Worm (Caenorhabditis elegans) whole organism, L1 larva: Measurements from ENCODE around the gene W06A7.4.

Experiments used
- Y116A8C.19 ChIP-seq: sonication (generic microtip); optimal IDR thresholded peaks from 2 replicates; lab custom pipeline; 2016; ENCODE audit warnings: missing compliant biosample characterization, missing genetic modification characterization, borderline replicate concordance
- alr-1 ChIP-seq: fragments of 200-800 bp; sonication (Bioruptor generic); optimal IDR thresholded peaks from 2 replicates; lab custom pipeline; 2018; ENCODE audit warnings: borderline replicate concordance, mild to moderate bottlenecking, missing genetic modification characterization, missing compliant biosample characterization
- ceh-82 ChIP-seq, 3 experiments: fragments of 150-350 bp in 1 of 3; sonication (generic microtip) in 2 of 3; optimal IDR thresholded peaks; 2 replicates each; lab custom pipeline; 2014 to 2017; ENCODE audit warnings: missing biosample characterization in 3 of 3, missing genetic modification characterization in 3 of 3
- ces-1 ChIP-seq: fragments of 150-350 bp; optimal IDR thresholded peaks from 2 replicates; lab custom pipeline; 2014; ENCODE audit warnings: missing biosample characterization, missing genetic modification reagents, missing genetic modification characterization
- efl-1 ChIP-seq, 4 experiments: fragments of 150-350 bp; optimal IDR thresholded peaks in 3 of 4; peaks in 1 of 4; 1 replicate in 1 of 4; 2 replicates in 3 of 4; lab custom pipeline; 2014; ENCODE audit warnings: missing biosample characterization in 2 of 4, missing genetic modification characterization in 2 of 4, missing genetic modification reagents in 2 of 4
- elt-2 ChIP-seq: sonication (generic microtip); optimal IDR thresholded peaks from 2 replicates; lab custom pipeline; 2016; ENCODE audit warnings: missing genetic modification characterization, mild to moderate bottlenecking, inconsistent platforms, missing compliant biosample characterization, missing genetic modification reagents
- elt-3 ChIP-seq, 6 experiments: fragments of 150-350 bp in 1 of 6; sonication (generic microtip); optimal IDR thresholded peaks; 2 replicates each; lab custom pipeline; 2017 to 2018; ENCODE audit warnings: missing biosample characterization in 6 of 6, missing genetic modification characterization in 6 of 6, inconsistent platforms in 1 of 6
- ets-5 ChIP-seq: fragments of 200-800 bp; sonication (Bioruptor generic); IDR thresholded peaks from 2 replicates; pipeline ENCODE4 v1.3.6; 2022; ENCODE audit warnings: missing genetic modification characterization, missing compliant biosample characterization
- fkh-4 ChIP-seq: sonication (generic microtip); optimal IDR thresholded peaks from 2 replicates; lab custom pipeline; 2016; ENCODE audit warnings: missing compliant biosample characterization, missing genetic modification characterization, borderline replicate concordance
- fkh-8 ChIP-seq: sonication (generic microtip); optimal IDR thresholded peaks from 2 replicates; lab custom pipeline; 2016; ENCODE audit warnings: mild to moderate bottlenecking, missing genetic modification characterization, missing compliant biosample characterization
- hpl-2 ChIP-seq: fragments of 150-350 bp; optimal IDR thresholded peaks from 2 replicates; lab custom pipeline; 2014; ENCODE audit warnings: missing biosample characterization, missing genetic modification reagents, missing genetic modification characterization
- irx-1 ChIP-seq: sonication (generic microtip); optimal IDR thresholded peaks from 2 replicates; lab custom pipeline; 2016; ENCODE audit warnings: missing genetic modification characterization, missing compliant biosample characterization
- isw-1 ChIP-seq: fragments of 200-800 bp; sonication (Bioruptor generic); IDR thresholded peaks from 2 replicates; pipeline ENCODE4 v1.3.6; 2022; ENCODE audit warnings: missing genetic modification characterization, missing compliant biosample characterization
- lin-14 ChIP-seq: fragments of 200-800 bp; sonication (Bioruptor generic); optimal IDR thresholded peaks from 2 replicates; lab custom pipeline; 2018; ENCODE audit warnings: mild to moderate bottlenecking, missing genetic modification characterization, moderate library complexity, missing compliant biosample characterization
- lin-35 ChIP-seq, 2 experiments: fragments of 150-350 bp; optimal IDR thresholded peaks; 2 replicates each; lab custom pipeline; 2014; ENCODE audit warnings: missing biosample characterization in 2 of 2, missing genetic modification characterization in 2 of 2, missing genetic modification reagents in 2 of 2
- lin-39 ChIP-seq: fragments of 150-350 bp; optimal IDR thresholded peaks from 2 replicates; lab custom pipeline; 2014; ENCODE audit warnings: missing biosample characterization, missing genetic modification reagents, missing genetic modification characterization
- lir-3 ChIP-seq: sonication (generic microtip); optimal IDR thresholded peaks from 2 replicates; lab custom pipeline; 2016; ENCODE audit warnings: mild to moderate bottlenecking, missing genetic modification characterization, moderate library complexity, missing compliant biosample characterization; ENCODE audit not compliant: poor library complexity
- lsy-2 ChIP-seq, 2 experiments: fragments of 150-350 bp; optimal IDR thresholded peaks; 2 replicates each; lab custom pipeline; 2014; ENCODE audit warnings: missing biosample characterization in 2 of 2, missing genetic modification characterization in 2 of 2
- mdl-1 ChIP-seq, 2 experiments: fragments of 150-350 bp; optimal IDR thresholded peaks; 2 replicates each; lab custom pipeline; 2014 to 2017; ENCODE audit warnings: missing biosample characterization in 2 of 2, missing genetic modification characterization in 2 of 2, inconsistent platforms in 1 of 2
- nhr-47 ChIP-seq: sonication (generic microtip); optimal IDR thresholded peaks from 2 replicates; lab custom pipeline; 2016; ENCODE audit warnings: mild to moderate bottlenecking, missing genetic modification characterization, moderate library complexity, missing compliant biosample characterization
- nhr-71 ChIP-seq: sonication (generic microtip); optimal IDR thresholded peaks from 2 replicates; lab custom pipeline; 2016; ENCODE audit warnings: mild to moderate bottlenecking, missing genetic modification characterization, moderate library complexity, missing compliant biosample characterization
- nhr-84 ChIP-seq: sonication (generic microtip); optimal IDR thresholded peaks from 2 replicates; lab custom pipeline; 2017; ENCODE audit warnings: missing biosample characterization, missing genetic modification characterization
- pax-3 ChIP-seq: fragments of 200-800 bp; sonication (Bioruptor generic); optimal IDR thresholded peaks from 2 replicates; lab custom pipeline; 2018; ENCODE audit warnings: mild to moderate bottlenecking, missing genetic modification characterization, moderate library complexity, missing compliant biosample characterization
- pqm-1 ChIP-seq: sonication (generic microtip); optimal IDR thresholded peaks from 3 replicates; lab custom pipeline; 2017; ENCODE audit warnings: missing biosample characterization, missing genetic modification characterization
- rnt-1 ChIP-seq: sonication (generic microtip); optimal IDR thresholded peaks from 2 replicates; lab custom pipeline; 2016; ENCODE audit warnings: mild to moderate bottlenecking, missing genetic modification characterization, moderate library complexity, missing compliant biosample characterization
- swsn-7 ChIP-seq: sonication (generic microtip); optimal IDR thresholded peaks from 2 replicates; lab custom pipeline; 2016; ENCODE audit warnings: missing genetic modification characterization, missing compliant biosample characterization
- tbx-2 ChIP-seq: sonication (generic microtip); optimal IDR thresholded peaks from 2 replicates; lab custom pipeline; 2016; ENCODE audit warnings: missing genetic modification characterization, missing compliant biosample characterization
- tlp-1 ChIP-seq: fragments of 150-350 bp; optimal IDR thresholded peaks from 2 replicates; lab custom pipeline; 2014; ENCODE audit warnings: missing biosample characterization, missing genetic modification characterization
- unc-30 ChIP-seq: sonication (generic microtip); optimal IDR thresholded peaks from 2 replicates; lab custom pipeline; 2017; ENCODE audit warnings: missing biosample characterization, missing genetic modification characterization
- unc-86 ChIP-seq: sonication (generic microtip); optimal IDR thresholded peaks from 2 replicates; lab custom pipeline; 2016; ENCODE audit warnings: missing genetic modification characterization, missing compliant biosample characterization
- unc-98 ChIP-seq: fragments of 200-800 bp; sonication (Bioruptor generic); IDR thresholded peaks from 2 replicates; pipeline ENCODE4 v1.3.6; 2022; ENCODE audit warnings: missing genetic modification characterization, missing compliant biosample characterization
- xbp-1 ChIP-seq: sonication (generic microtip); optimal IDR thresholded peaks from 2 replicates; lab custom pipeline; 2016; ENCODE audit warnings: missing genetic modification characterization, missing compliant biosample characterization
- zag-1 ChIP-seq: fragments of 150-350 bp; optimal IDR thresholded peaks from 2 replicates; lab custom pipeline; 2014; ENCODE audit warnings: missing biosample characterization, missing genetic modification characterization
- ztf-4 ChIP-seq: fragments of 150-350 bp; optimal IDR thresholded peaks from 2 replicates; lab custom pipeline; 2014; ENCODE audit warnings: missing biosample characterization, missing genetic modification characterization

The W06A7.4 gene

ce11 chrV:14850530-14850929 is 26.3 kb downstream of the W06A7.4 start (continued):
- no peak for TF ChIP-seq swsn-7
- TF ChIP-seq unc-86 (tag; lab: Kevin White, UChicago): no peak
- TF ChIP-seq ztf-4 (tag; lab: Kevin White, UChicago): no peak
- TF ChIP-seq pqm-1 (tag; lab: Kevin White, UChicago): peak; percentile 64
- TF ChIP-seq ceh-82 (tag; optimal IDR thresholded peaks at IDR 0.05; lab: Kevin White, UChicago): no peak
- no peak for TF ChIP-seq alr-1 (tag; lab: Kevin White, UChicago)
- no peak for TF ChIP-seq fkh-4 (tag; lab: Kevin White, UChicago)
- TF ChIP-seq hpl-2: no peak
- TF ChIP-seq tbx-2 (tag; lab: Kevin White, UChicago): no peak
- no peak for TF ChIP-seq ets-5 (GFP tag; lab: Robert Waterston, UW)
- peak in 1 of 2 experiments; percentile 52 for TF ChIP-seq lin-35 (GFP tag; optimal IDR thresholded peaks at IDR 0.05; lab: Kevin White, UChicago)
- TF ChIP-seq mdl-1 (tag; optimal IDR thresholded peaks at IDR 0.05; lab: Kevin White, UChicago): peak in 1 of 2 experiments; percentile 73
- TF ChIP-seq nhr-84: no peak
- TF ChIP-seq Y116A8C.19: no peak

ce11 chrV:14851206-14851605 is 27.0 kb downstream of the W06A7.4 start:
- no peak for TF ChIP-seq pqm-1 (tag; lab: Kevin White, UChicago)
- peak; percentile 19; the same call in 1 of the 2 replicates for TF ChIP-seq isw-1 (GFP tag; lab: Robert Waterston, UW)
- peak in 1 of 2 experiments; percentile 40 for TF ChIP-seq lin-35 (GFP tag; optimal IDR thresholded peaks at IDR 0.05; lab: Kevin White, UChicago)
- TF ChIP-seq nhr-71 (tag; lab: Kevin White, UChicago): peak; percentile 45
- peak in 1 of 2 experiments; percentile 12 for TF ChIP-seq lsy-2 (tag; optimal IDR thresholded peaks at IDR 0.05; lab: Kevin White, UChicago)
- peak; percentile 37 for TF ChIP-seq fkh-8
- TF ChIP-seq unc-30 (tag; lab: Kevin White, UChicago): no peak
- peak; percentile 10 for TF ChIP-seq rnt-1 (tag; lab: Kevin White, UChicago)
- peak in 1 of 2 experiments; percentile 29 for TF ChIP-seq efl-1 (optimal IDR thresholded peaks at IDR 0.05; lab: Kevin White, UChicago)
- no peak for TF ChIP-seq efl-1 (GFP tag; optimal IDR thresholded peaks at IDR 0.05 in 1 of 2; lab: Kevin White, UChicago)
- TF ChIP-seq lin-39: no peak
- peak; percentile 53 for TF ChIP-seq tbx-2 (tag; lab: Kevin White, UChicago)
- no peak for TF ChIP-seq elt-3 (tag; optimal IDR thresholded peaks at IDR 0.05; lab: Kevin White, UChicago)
- TF ChIP-seq lin-14 (GFP tag; lab: Kevin White, UChicago): peak; percentile 84
- TF ChIP-seq nhr-47 (tag; lab: Kevin White, UChicago): peak; percentile 45
- TF ChIP-seq tlp-1 (tag; lab: Kevin White, UChicago): no peak
- TF ChIP-seq swsn-7: peak; percentile 1
- peak; percentile 44 for TF ChIP-seq zag-1
- TF ChIP-seq xbp-1: peak; percentile 9
- TF ChIP-seq lir-3 (tag; lab: Kevin White, UChicago): no peak
- TF ChIP-seq pax-3 (tag; lab: Kevin White, UChicago): no peak
- peak; percentile 2 for TF ChIP-seq unc-86 (tag; lab: Kevin White, UChicago)
- TF ChIP-seq ceh-82 (tag; optimal IDR thresholded peaks at IDR 0.05; lab: Kevin White, UChicago): peak in 2 of 3 experiments; percentile 12 to 45

ce11 chrV:14851972-14852371 is 27.7 kb downstream of the W06A7.4 start:
- TF ChIP-seq unc-98 (no peak), lin-35 (GFP tag; optimal IDR thresholded peaks at IDR 0.05; lab: Kevin White, UChicago) (peak in 1 of 2 experiments; percentile 19), isw-1 (GFP tag; lab: Robert Waterston, UW) (no peak), elt-2 (tag; lab: Kevin White, UChicago) (peak; percentile 32)

ce11 chrV:14852620-14853019 is 28.4 kb downstream of the W06A7.4 start:
- TF ChIP-seq tbx-2 (tag; lab: Kevin White, UChicago) (peak; percentile 5), irx-1 (tag; lab: Kevin White, UChicago) (no peak), efl-1 (optimal IDR thresholded peaks at IDR 0.05; lab: Kevin White, UChicago) (no peak), efl-1 (GFP tag; optimal IDR thresholded peaks at IDR 0.05 in 1 of 2; lab: Kevin White, UChicago) (peak in 1 of 2 experiments; percentile 70), lin-14 (GFP tag; lab: Kevin White, UChicago) (peak; percentile 55), ces-1 (GFP tag; lab: Kevin White, UChicago) (no peak)
